Worm (Caenorhabditis elegans) whole organism, young adult: ENCODE measurements around the gene R09H10.1.

Experiments used
- dpff-1 ChIP-seq: sonication (generic microtip); optimal IDR thresholded peaks from 2 replicates; lab custom pipeline; 2017; ENCODE audit warnings: mild to moderate bottlenecking, missing genetic modification characterization, missing compliant biosample characterization
- xnd-1 ChIP-seq: sonication (generic microtip); optimal IDR thresholded peaks from 2 replicates; lab custom pipeline; 2016; ENCODE audit warnings: missing genotype, missing genetic modification reagents, missing genetic modification characterization, missing compliant biosample characterization
- zfh-2 ChIP-seq: fragments of 200-800 bp; sonication (Bioruptor generic); conservative IDR thresholded peaks from 2 replicates; pipeline ENCODE4 v1.3.6; 2022; ENCODE audit warnings: missing genetic modification reagents, missing genetic modification characterization, missing compliant biosample characterization

- no peak for TF ChIP-seq dpff-1 (tag; lab: Kevin White, UChicago)
- TF ChIP-seq zfh-2 (GFP tag; lab: Robert Waterston, UW) = no peak
- no peak for TF ChIP-seq xnd-1 (tag; lab: Kevin White, UChicago)
Observed at ce11 chrIV:10584237-10584636, 15.8 kb upstream of the R09H10.1 start, which contains the start of gene oac-8.
